Worm (Caenorhabditis elegans): ENCODE results near the gene K08E4.8.

K08E4.8 gene

ce11 chrIV:12046524-12047203, 14.5 kb downstream of the K08E4.8 start, which contains the start of gene T12G3.2 (continued):
- no peak for TF ChIP-seq mml-1 (tag; optimal IDR thresholded peaks at IDR 0.05)
- no peak for TF ChIP-seq hmg-11 (tag; optimal IDR thresholded peaks at IDR 0.05)
- TF ChIP-seq lin-39 (tag; optimal IDR thresholded peaks at IDR 0.05) = no peak
- TF ChIP-seq fos-1 (tag; optimal IDR thresholded peaks at IDR 0.05) = no peak
- TF ChIP-seq ztf-4 (tag; optimal IDR thresholded peaks at IDR 0.05) = no peak
- no peak for TF ChIP-seq skn-1 (tag; optimal IDR thresholded peaks at IDR 0.05)
- TF ChIP-seq daf-12 (tag; optimal IDR thresholded peaks at IDR 0.05) = no peak
- TF ChIP-seq nhr-11 (tag; optimal IDR thresholded peaks at IDR 0.05) = no peak
- no peak for TF ChIP-seq ceh-16 (tag; optimal IDR thresholded peaks at IDR 0.05)
- TF ChIP-seq nhr-23 (tag; optimal IDR thresholded peaks at IDR 0.05) = peak; percentile 13
- TF ChIP-seq nhr-77 (tag; optimal IDR thresholded peaks at IDR 0.05) = no peak
- TF ChIP-seq zag-1 (tag; optimal IDR thresholded peaks at IDR 0.05) = no peak
- TF ChIP-seq sea-2 (GFP tag; optimal IDR thresholded peaks at IDR 0.05) = no peak

- TF ChIP-seq unc-39 (tag; optimal IDR thresholded peaks at IDR 0.05) (no peak), snpc-4 (tag; optimal IDR thresholded peaks at IDR 0.05) (no peak), jun-1 (tag; optimal IDR thresholded peaks at IDR 0.05) (no peak), nhr-76 (tag; optimal IDR thresholded peaks at IDR 0.05) (no peak), lin-39 (tag; optimal IDR thresholded peaks at IDR 0.05) (no peak), nhr-25 (tag; optimal IDR thresholded peaks at IDR 0.05) (no peak), hmg-11 (tag; optimal IDR thresholded peaks at IDR 0.05) (no peak), nhr-12 (tag; optimal IDR thresholded peaks at IDR 0.05) (no peak), ceh-16 (tag; optimal IDR thresholded peaks at IDR 0.05) (no peak), aly-2 (tag; optimal IDR thresholded peaks at IDR 0.05) (no peak), elt-3 (tag; optimal IDR thresholded peaks at IDR 0.05) (no peak), ceh-28 (tag; optimal IDR thresholded peaks at IDR 0.05) (no peak), mdl-1 (tag; optimal IDR thresholded peaks at IDR 0.05) (no peak), lsy-12 (tag; optimal IDR thresholded peaks at IDR 0.05) (no peak), elt-2 (tag; optimal IDR thresholded peaks at IDR 0.05) (peak; percentile 19), nhr-67 (tag; optimal IDR thresholded peaks at IDR 0.05) (no peak), sea-2 (GFP tag; optimal IDR thresholded peaks at IDR 0.05) (no peak), nhr-23 (tag; optimal IDR thresholded peaks at IDR 0.05) (peak; percentile 60), nhr-28 (tag; optimal IDR thresholded peaks at IDR 0.05) (no peak), pqm-1 (tag; optimal IDR thresholded peaks at IDR 0.05) (peak; percentile 16), ceh-82 (tag; optimal IDR thresholded peaks at IDR 0.05) (no peak), daf-12 (tag; optimal IDR thresholded peaks at IDR 0.05) (no peak), nhr-43 (tag; optimal IDR thresholded peaks at IDR 0.05; ENCODE audit: poor library complexity, severe bottlenecking) (peak; percentile 62), ceh-9 (tag; optimal IDR thresholded peaks at IDR 0.05) (no peak), elt-1 (tag; optimal IDR thresholded peaks at IDR 0.05) (peak; percentile 8), ZK546.5 (tag; optimal IDR thresholded peaks at IDR 0.05) (no peak), ztf-11 (tag; optimal IDR thresholded peaks at IDR 0.05) (no peak), nhr-11 (tag; optimal IDR thresholded peaks at IDR 0.05) (no peak)
Measured at ce11 chrIV:12044844-12045738, 16.0 kb downstream of the K08E4.8 start.

- peak; percentile 4 for TF ChIP-seq pqm-1 (tag; optimal IDR thresholded peaks at IDR 0.05)
- no peak for TF ChIP-seq lsy-12 (tag; optimal IDR thresholded peaks at IDR 0.05)
- no peak for TF ChIP-seq mml-1 (tag; optimal IDR thresholded peaks at IDR 0.05)
- TF ChIP-seq hmg-11 (tag; optimal IDR thresholded peaks at IDR 0.05) = no peak
- TF ChIP-seq nhr-25 (tag; optimal IDR thresholded peaks at IDR 0.05) = no peak
- TF ChIP-seq nhr-12 (tag; optimal IDR thresholded peaks at IDR 0.05) = no peak
- no peak for TF ChIP-seq elt-3 (tag; optimal IDR thresholded peaks at IDR 0.05)
- no peak for TF ChIP-seq snpc-4 (tag; optimal IDR thresholded peaks at IDR 0.05)
- no peak for TF ChIP-seq nhr-237 (tag; optimal IDR thresholded peaks at IDR 0.05)
- no peak for TF ChIP-seq nhr-28 (tag; optimal IDR thresholded peaks at IDR 0.05)
- TF ChIP-seq ceh-82 (tag; optimal IDR thresholded peaks at IDR 0.05) = no peak
- TF ChIP-seq nhr-67 (tag; optimal IDR thresholded peaks at IDR 0.05) = no peak
- TF ChIP-seq elt-2 (tag; optimal IDR thresholded peaks at IDR 0.05) = peak; percentile 39
- TF ChIP-seq aly-2 (tag; optimal IDR thresholded peaks at IDR 0.05) = no peak
Measured at ce11 chrIV:12043054-12043453, 18.1 kb downstream of the K08E4.8 start.

Measured in whole organism, L3 larva.